Fruit fly (Drosophila melanogaster): Measurements from ENCODE around the gene CG31437.

dm6 chr3R:25427175-25427574, 43.7 kb downstream of the CG31437 start:
- TF ChIP-seq vnd (GFP tag; IDR thresholded peaks at IDR 0.05; ENCODE audit: partially characterized antibody) (no peak), CG1602 (GFP tag; optimal IDR thresholded peaks at IDR 0.05) (no peak), CG12155 (GFP tag; optimal IDR thresholded peaks at IDR 0.05) (no peak), CG8765 (GFP tag; IDR thresholded peaks at IDR 0.05) (no peak), kay (GFP tag; optimal IDR thresholded peaks at IDR 0.05) (no peak), bab2 (GFP tag; optimal IDR thresholded peaks at IDR 0.05) (no peak), lilli (GFP tag; optimal IDR thresholded peaks at IDR 0.05) (no peak), CG17328 (GFP tag; IDR thresholded peaks at IDR 0.05) (no peak), CTCF (GFP tag; optimal IDR thresholded peaks at IDR 0.05) (peak; percentile 69)

Data from whole organism, embryonic.